Worm (Caenorhabditis elegans) whole organism, L2 larva: Measurements from ENCODE around the gene lec-7.

ENCODE experiments used
- C34F6.9 ChIP-seq: fragments of 150-350 bp; optimal IDR thresholded peaks from 2 replicates; lab custom pipeline; 2014; ENCODE audit warnings: missing biosample characterization, missing genetic modification characterization
- F13H6.1 ChIP-seq: sonication (generic microtip); optimal IDR thresholded peaks from 2 replicates; lab custom pipeline; 2016; ENCODE audit warnings: missing genetic modification characterization, missing compliant biosample characterization
- R02D3.7 ChIP-seq: fragments of 150-350 bp; optimal IDR thresholded peaks from 2 replicates; lab custom pipeline; 2014; ENCODE audit warnings: missing biosample characterization, missing genetic modification characterization
- Y55F3AM.14 ChIP-seq: fragments of 200-800 bp; sonication (Bioruptor generic); optimal IDR thresholded peaks from 2 replicates; lab custom pipeline; 2018; ENCODE audit warnings: mild to moderate bottlenecking, missing genetic modification characterization, missing compliant biosample characterization
- ZK546.5 ChIP-seq: sonication (generic microtip); optimal IDR thresholded peaks from 2 replicates; lab custom pipeline; 2017; ENCODE audit warnings: missing biosample characterization, missing genetic modification characterization
- alr-1 ChIP-seq: fragments of 150-350 bp; optimal IDR thresholded peaks from 2 replicates; lab custom pipeline; 2014; ENCODE audit warnings: missing biosample characterization, missing genetic modification characterization
- aly-2 ChIP-seq: fragments of 150-350 bp; optimal IDR thresholded peaks from 2 replicates; lab custom pipeline; 2014; ENCODE audit warnings: missing biosample characterization, missing genetic modification characterization
- ama-1 ChIP-seq: fragments of 150-350 bp; optimal IDR thresholded peaks from 2 replicates; lab custom pipeline; 2018; ENCODE audit warnings: inconsistent platforms
- blmp-1 ChIP-seq: sonication (generic microtip); optimal IDR thresholded peaks from 2 replicates; lab custom pipeline; 2017; ENCODE audit warnings: missing genetic modification characterization, mild to moderate bottlenecking, missing compliant biosample characterization, antibody characterized with exemption, moderate library complexity; ENCODE audit not compliant: insufficient read depth
- ceh-16 ChIP-seq: fragments of 150-350 bp; optimal IDR thresholded peaks from 2 replicates; lab custom pipeline; 2014; ENCODE audit warnings: missing biosample characterization, missing genetic modification characterization
- ceh-82 ChIP-seq: fragments of 150-350 bp; optimal IDR thresholded peaks from 2 replicates; lab custom pipeline; 2014; ENCODE audit warnings: missing biosample characterization, missing genetic modification characterization
- crh-2 ChIP-seq: sonication (generic microtip); optimal IDR thresholded peaks from 2 replicates; lab custom pipeline; 2017; ENCODE audit warnings: missing biosample characterization, missing genetic modification characterization
- dmd-4 ChIP-seq: sonication (generic microtip); optimal IDR thresholded peaks from 2 replicates; lab custom pipeline; 2017; ENCODE audit warnings: missing biosample characterization, missing genetic modification characterization
- egl-27 ChIP-seq: sonication (generic microtip); optimal IDR thresholded peaks from 3 replicates; lab custom pipeline; 2017; ENCODE audit warnings: missing biosample characterization, missing genetic modification reagents, missing genetic modification characterization
- elt-1 ChIP-seq: fragments of 150-350 bp; optimal IDR thresholded peaks from 2 replicates; lab custom pipeline; 2014; ENCODE audit warnings: missing biosample characterization, missing genetic modification characterization
- elt-3 ChIP-seq: sonication (generic microtip); optimal IDR thresholded peaks from 2 replicates; lab custom pipeline; 2017; ENCODE audit warnings: missing biosample characterization, missing genetic modification characterization
- fos-1 ChIP-seq: fragments of 150-350 bp; optimal IDR thresholded peaks from 2 replicates; lab custom pipeline; 2014; ENCODE audit warnings: missing biosample characterization, missing genetic modification characterization
- gmeb-1 ChIP-seq: fragments of 150-350 bp; optimal IDR thresholded peaks from 2 replicates; lab custom pipeline; 2014; ENCODE audit warnings: missing biosample characterization, missing genetic modification characterization
- lin-11 ChIP-seq: fragments of 150-350 bp; sonication (generic microtip); optimal IDR thresholded peaks from 2 replicates; lab custom pipeline; 2014; ENCODE audit warnings: missing biosample characterization, missing genetic modification characterization, inconsistent platforms, mixed read lengths
- lin-13 ChIP-seq: fragments of 150-350 bp; optimal IDR thresholded peaks from 2 replicates; lab custom pipeline; 2014; ENCODE audit warnings: missing biosample characterization, missing genetic modification reagents, missing genetic modification characterization
- lin-39 ChIP-seq: fragments of 150-350 bp; optimal IDR thresholded peaks from 2 replicates; lab custom pipeline; 2014; ENCODE audit warnings: missing biosample characterization, missing genetic modification reagents, missing genetic modification characterization
- lsy-2 ChIP-seq, 2 experiments: fragments of 150-350 bp in 1 of 2; sonication (generic microtip) in 1 of 2; optimal IDR thresholded peaks; 2 replicates each; lab custom pipeline; 2014 to 2017; ENCODE audit warnings: missing biosample characterization in 2 of 2, missing genetic modification characterization in 2 of 2
- mab-5 ChIP-seq: fragments of 150-350 bp; optimal IDR thresholded peaks from 2 replicates; lab custom pipeline; 2014; ENCODE audit warnings: missing biosample characterization, missing genetic modification characterization
- mbf-1 ChIP-seq: sonication (generic microtip); optimal IDR thresholded peaks from 2 replicates; lab custom pipeline; 2017; ENCODE audit warnings: missing biosample characterization, missing genetic modification characterization
- mdl-1 ChIP-seq, 2 experiments: fragments of 150-350 bp in 1 of 2; sonication (generic microtip) in 1 of 2; optimal IDR thresholded peaks; 2 replicates each; lab custom pipeline; 2017; ENCODE audit warnings: missing biosample characterization in 2 of 2, missing genetic modification characterization in 2 of 2
- nhr-10 ChIP-seq: sonication (generic microtip); optimal IDR thresholded peaks from 2 replicates; lab custom pipeline; 2017; ENCODE audit warnings: missing biosample characterization, missing genetic modification characterization
- nhr-11 ChIP-seq: fragments of 150-350 bp; optimal IDR thresholded peaks from 2 replicates; lab custom pipeline; 2014; ENCODE audit warnings: missing biosample characterization, missing genetic modification characterization
- nhr-12 ChIP-seq: fragments of 150-350 bp; optimal IDR thresholded peaks from 2 replicates; lab custom pipeline; 2014; ENCODE audit warnings: missing biosample characterization, missing genetic modification characterization
- nhr-129 ChIP-seq: fragments of 150-350 bp; optimal IDR thresholded peaks from 2 replicates; lab custom pipeline; 2014; ENCODE audit warnings: missing biosample characterization, missing genetic modification characterization
- nhr-21 ChIP-seq: fragments of 150-350 bp; optimal IDR thresholded peaks from 2 replicates; lab custom pipeline; 2014; ENCODE audit warnings: missing biosample characterization, missing genetic modification characterization
- nhr-23 ChIP-seq: fragments of 150-350 bp; optimal IDR thresholded peaks from 2 replicates; lab custom pipeline; 2014; ENCODE audit warnings: missing biosample characterization, missing genetic modification reagents, missing genetic modification characterization
- nhr-237 ChIP-seq: fragments of 150-350 bp; optimal IDR thresholded peaks from 2 replicates; lab custom pipeline; 2014; ENCODE audit warnings: missing biosample characterization, missing genetic modification characterization
- nhr-25 ChIP-seq: fragments of 150-350 bp; sonication (generic microtip); optimal IDR thresholded peaks from 3 replicates; lab custom pipeline; 2014; ENCODE audit warnings: missing biosample characterization, missing genetic modification characterization
- nhr-6 ChIP-seq: fragments of 150-350 bp; optimal IDR thresholded peaks from 2 replicates; lab custom pipeline; 2014; ENCODE audit warnings: missing biosample characterization, missing genetic modification characterization
- nhr-77 ChIP-seq: fragments of 150-350 bp; optimal IDR thresholded peaks from 2 replicates; lab custom pipeline; 2014; ENCODE audit warnings: missing biosample characterization, missing genetic modification characterization
- peb-1 ChIP-seq: fragments of 150-350 bp; optimal IDR thresholded peaks from 2 replicates; lab custom pipeline; 2014; ENCODE audit warnings: missing biosample characterization, missing genetic modification characterization
- sem-4 ChIP-seq: fragments of 150-350 bp; optimal IDR thresholded peaks from 2 replicates; lab custom pipeline; 2014; ENCODE audit warnings: missing biosample characterization, missing genetic modification reagents, missing genetic modification characterization
- skn-1 ChIP-seq: sonication (generic microtip); optimal IDR thresholded peaks from 2 replicates; lab custom pipeline; 2017; ENCODE audit warnings: missing biosample characterization, missing genetic modification characterization
- sma-3 ChIP-seq: sonication (generic microtip); optimal IDR thresholded peaks from 2 replicates; lab custom pipeline; 2016; ENCODE audit warnings: missing genetic modification reagents, missing genetic modification characterization, missing compliant biosample characterization
- sma-9 ChIP-seq, 2 experiments: fragments of 150-350 bp in 1 of 2; sonication (generic microtip) in 1 of 2; optimal IDR thresholded peaks; 2 replicates each; lab custom pipeline; 2014 to 2016; ENCODE audit warnings: missing genetic modification characterization in 2 of 2, mild to moderate bottlenecking in 1 of 2, missing biosample characterization in 1 of 2, missing compliant biosample characterization in 1 of 2, missing genetic modification reagents in 1 of 2, moderate library complexity in 1 of 2
- snpc-4 ChIP-seq: fragments of 150-350 bp; optimal IDR thresholded peaks from 2 replicates; lab custom pipeline; 2014; ENCODE audit warnings: missing biosample characterization, missing genetic modification characterization
- unc-39 ChIP-seq: fragments of 150-350 bp; optimal IDR thresholded peaks from 2 replicates; lab custom pipeline; 2014; ENCODE audit warnings: missing biosample characterization, missing genetic modification characterization
- unc-55 ChIP-seq: fragments of 150-350 bp; sonication (generic microtip); optimal IDR thresholded peaks from 3 replicates; lab custom pipeline; 2014; ENCODE audit warnings: missing biosample characterization, missing genetic modification reagents, missing genetic modification characterization
- unc-62 ChIP-seq: fragments of 150-350 bp; optimal IDR thresholded peaks from 2 replicates; lab custom pipeline; 2014; ENCODE audit warnings: missing biosample characterization, missing genetic modification reagents, missing genetic modification characterization
- zag-1 ChIP-seq: fragments of 150-350 bp; optimal IDR thresholded peaks from 2 replicates; lab custom pipeline; 2014; ENCODE audit warnings: missing biosample characterization, missing genetic modification characterization
- ztf-1 ChIP-seq: fragments of 200-800 bp; sonication (Bioruptor generic); conservative IDR thresholded peaks from 2 replicates; pipeline ENCODE4 v1.3.6; 2022; ENCODE audit warnings: missing genetic modification characterization, missing compliant biosample characterization
- ztf-11 ChIP-seq: sonication (generic microtip); optimal IDR thresholded peaks from 2 replicates; lab custom pipeline; 2017; ENCODE audit warnings: missing biosample characterization, missing genetic modification characterization
- ztf-4 ChIP-seq: fragments of 150-350 bp; optimal IDR thresholded peaks from 2 replicates; lab custom pipeline; 2014; ENCODE audit warnings: missing biosample characterization, missing genetic modification characterization

The lec-7 gene

ce11 chrX:9837989-9838541 is 13.8 kb upstream of the lec-7 start, which contains the start of gene ipla-2:
Gene ipla-2, minus strand, starts transcription at chrX:9838039.
- TF ChIP-seq nhr-12 (tag; lab: Kevin White, UChicago) (no peak), nhr-237 (tag; lab: Kevin White, UChicago) (no peak), skn-1 (tag; lab: Kevin White, UChicago) (peak; percentile 30), fos-1 (tag; lab: Kevin White, UChicago) (peak; percentile 84), gmeb-1 (tag; lab: Kevin White, UChicago) (no peak), Y55F3AM.14 (GFP tag; lab: Kevin White, UChicago) (no peak), unc-62 (GFP tag; lab: Kevin White, UChicago) (no peak), ama-1 (lab: Kevin White, UChicago) (peak; percentile 4), elt-3 (tag; lab: Kevin White, UChicago) (no peak), lin-39 (tag; lab: Kevin White, UChicago) (no peak), sma-3 (GFP tag; lab: Kevin White, UChicago) (peak; percentile 4), nhr-6 (tag; lab: Kevin White, UChicago) (peak; percentile 65), nhr-11 (tag; lab: Kevin White, UChicago) (no peak), nhr-10 (tag; lab: Kevin White, UChicago) (no peak), blmp-1 (no peak), nhr-129 (tag; lab: Kevin White, UChicago) (peak; percentile 91), zag-1 (tag; lab: Kevin White, UChicago) (peak; percentile 38), peb-1 (tag; lab: Kevin White, UChicago) (no peak), lin-13 (GFP tag; lab: Kevin White, UChicago) (peak; percentile 55), C34F6.9 (tag; lab: Kevin White, UChicago) (peak; percentile 93), sma-9 (GFP tag; optimal IDR thresholded peaks at IDR 0.05; lab: Kevin White, UChicago) (peak; percentile 59), sma-9 (tag; optimal IDR thresholded peaks at IDR 0.05; lab: Kevin White, UChicago) (no peak), F13H6.1 (tag; lab: Kevin White, UChicago) (peak; percentile 57), mbf-1 (tag; lab: Kevin White, UChicago) (no peak), ceh-82 (no peak), unc-55 (GFP tag; lab: Kevin White, UChicago) (peak; percentile 71), alr-1 (tag; lab: Kevin White, UChicago) (no peak), ztf-11 (no peak), ceh-16 (no peak), lin-11 (peak; percentile 17), sem-4 (tag; lab: Kevin White, UChicago) (peak; percentile 74), nhr-25 (tag; lab: Kevin White, UChicago) (peak; percentile 58), dmd-4 (tag; lab: Kevin White, UChicago) (no peak), R02D3.7 (no peak), ZK546.5 (no peak), snpc-4 (tag; lab: Kevin White, UChicago) (peak; percentile 8), mdl-1 (tag; optimal IDR thresholded peaks at IDR 0.05; lab: Kevin White, UChicago) (peak; percentile 21 to 92), aly-2 (tag; lab: Kevin White, UChicago) (no peak), ztf-4 (tag; lab: Kevin White, UChicago) (peak; percentile 26), unc-39 (tag; lab: Kevin White, UChicago) (no peak), crh-2 (peak; percentile 88), nhr-77 (tag; lab: Kevin White, UChicago) (no peak), mab-5 (tag; lab: Kevin White, UChicago) (no peak), nhr-23 (tag; lab: Kevin White, UChicago) (no peak), ztf-1 (no peak), nhr-21 (tag; lab: Kevin White, UChicago) (peak; percentile 3), lsy-2 (tag; optimal IDR thresholded peaks at IDR 0.05; lab: Kevin White, UChicago) (peak; percentile 24 to 79), egl-27 (no peak), elt-1 (tag; lab: Kevin White, UChicago) (no peak)
